Fruit fly (Drosophila melanogaster) whole organism, embryonic: ENCODE results near the gene CG3071.
A peak's percentile ranks its signal among the peaks of the same experiment; 100 is the strongest.

ENCODE experiments used
- Aef1 ChIP-seq: fragments of 200-800 bp; sonication (Bioruptor generic); IDR thresholded peaks from 3 replicates; pipeline ENCODE4 v1.3.6; 2022; ENCODE audit warnings: missing biosample characterization, missing genetic modification characterization
- Bdp1 ChIP-seq: fragments of 200-800 bp; sonication (Bioruptor generic); optimal IDR thresholded peaks from 3 replicates; lab custom pipeline; 2016; ENCODE audit warnings: missing biosample characterization, missing genetic modification characterization
- CG10979 ChIP-seq: fragments of 200-800 bp; sonication (Bioruptor generic); optimal IDR thresholded peaks from 2 replicates; lab custom pipeline; 2018; ENCODE audit warnings: missing biosample characterization, mild to moderate bottlenecking, missing genetic modification characterization, moderate library complexity
- CG11696 ChIP-seq: fragments of 200-800 bp; sonication (Bioruptor generic); IDR thresholded peaks from 2 replicates; pipeline ENCODE4 v1.3.6; 2022; ENCODE audit warnings: missing biosample characterization, missing genetic modification characterization
- CG12071 ChIP-seq: fragments of 200-800 bp; sonication (Bioruptor generic); optimal IDR thresholded peaks from 3 replicates; lab custom pipeline; 2018; ENCODE audit warnings: missing biosample characterization, mild to moderate bottlenecking, missing genetic modification characterization
- CG12104 ChIP-seq: fragments of 200-800 bp; sonication (Bioruptor generic); optimal IDR thresholded peaks from 3 replicates; lab custom pipeline; 2016; ENCODE audit warnings: missing biosample characterization, missing genetic modification characterization
- CG13894 ChIP-seq: fragments of 200-800 bp; sonication (Bioruptor generic); optimal IDR thresholded peaks from 3 replicates; lab custom pipeline; 2018; ENCODE audit warnings: missing biosample characterization, mild to moderate bottlenecking, missing genetic modification characterization, moderate library complexity
- CG14050 ChIP-seq: fragments of 200-800 bp; sonication (Bioruptor generic); IDR thresholded peaks from 3 replicates; pipeline ENCODE4 v1.3.6; 2022; ENCODE audit warnings: missing biosample characterization, missing genetic modification characterization
- CG15073 ChIP-seq: fragments of 200-800 bp; sonication (Bioruptor generic); optimal IDR thresholded peaks from 2 replicates; lab custom pipeline; 2016; ENCODE audit warnings: missing biosample characterization, missing genetic modification characterization
- CG1603 ChIP-seq: fragments of 200-800 bp; sonication (Bioruptor generic); optimal IDR thresholded peaks from 2 replicates; lab custom pipeline; 2019; ENCODE audit warnings: missing biosample characterization, mild to moderate bottlenecking, missing genetic modification characterization, moderate library complexity
- CG17612 ChIP-seq: fragments of 200-800 bp; sonication (Bioruptor generic); IDR thresholded peaks from 2 replicates; pipeline ENCODE4 v1.3.6; 2022; ENCODE audit warnings: missing biosample characterization, missing genetic modification characterization
- CG17829 ChIP-seq: fragments of 200-800 bp; optimal IDR thresholded peaks from 2 replicates; lab custom pipeline; 2019; ENCODE audit warnings: missing biosample characterization, mild to moderate bottlenecking, missing genetic modification characterization, moderate library complexity
- CG30403 ChIP-seq: fragments of 200-800 bp; sonication (Bioruptor generic); optimal IDR thresholded peaks from 3 replicates; lab custom pipeline; 2016; ENCODE audit warnings: missing biosample characterization, missing genetic modification characterization
- CG34224 ChIP-seq: fragments of 200-800 bp; sonication (Bioruptor generic); IDR thresholded peaks from 3 replicates; pipeline ENCODE4 v1.3.6; 2022; ENCODE audit warnings: missing biosample characterization, missing genetic modification characterization; ENCODE audit not compliant: partially characterized antibody
- CG34422 ChIP-seq: fragments of 200-800 bp; sonication (Bioruptor generic); IDR thresholded peaks from 3 replicates; pipeline ENCODE4 v1.3.6; 2022; ENCODE audit warnings: missing biosample characterization, missing genetic modification characterization
- CG8388 ChIP-seq: fragments of 200-800 bp; sonication (Bioruptor generic); optimal IDR thresholded peaks from 2 replicates; lab custom pipeline; 2019; ENCODE audit warnings: missing biosample characterization, mild to moderate bottlenecking, missing genetic modification characterization, moderate library complexity
- CG9932 ChIP-seq: fragments of 200-800 bp; sonication (Bioruptor generic); IDR thresholded peaks from 2 replicates; pipeline ENCODE4 v1.3.6; 2022; ENCODE audit warnings: missing biosample characterization, missing genetic modification characterization
- Dip3 ChIP-seq: fragments of 200-800 bp; sonication (Bioruptor generic); optimal IDR thresholded peaks from 3 replicates; lab custom pipeline; 2016; ENCODE audit warnings: missing biosample characterization, missing genetic modification characterization
- Doc2 ChIP-seq: fragments of 200-800 bp; sonication (Bioruptor generic); IDR thresholded peaks from 2 replicates; pipeline ENCODE4 v1.3.6; 2022; ENCODE audit warnings: missing biosample characterization, missing genetic modification characterization
- Hr51 ChIP-seq, 2 experiments: fragments of 200-800 bp; sonication (Bioruptor generic); optimal IDR thresholded peaks; 2 replicates in 1 of 2; 3 replicates in 1 of 2; lab custom pipeline; 2016 to 2018; ENCODE audit warnings: missing biosample characterization in 2 of 2, missing genetic modification characterization in 2 of 2, mild to moderate bottlenecking in 1 of 2, moderate library complexity in 1 of 2
- Lhr ChIP-seq: fragments of 200-800 bp; sonication (Bioruptor generic); optimal IDR thresholded peaks from 3 replicates; lab custom pipeline; 2017; ENCODE audit warnings: mild to moderate bottlenecking, missing biosample characterization, missing genetic modification reagents, missing genetic modification characterization
- Mes4 ChIP-seq: fragments of 200-800 bp; sonication (Bioruptor generic); optimal IDR thresholded peaks from 2 replicates; lab custom pipeline; 2016; ENCODE audit warnings: missing biosample characterization, missing genetic modification characterization
- Nf-YA ChIP-seq: fragments of 200-800 bp; sonication (Bioruptor generic); IDR thresholded peaks from 2 replicates; pipeline ENCODE4 v1.3.6; 2022; ENCODE audit warnings: missing biosample characterization, missing genetic modification characterization
- PHDP ChIP-seq: fragments of 200-800 bp; sonication (Bioruptor generic); optimal IDR thresholded peaks from 3 replicates; lab custom pipeline; 2018; ENCODE audit warnings: missing biosample characterization, mild to moderate bottlenecking, missing genetic modification characterization, moderate library complexity
- al ChIP-seq: fragments of 200-800 bp; sonication (Bioruptor generic); IDR thresholded peaks from 2 replicates; pipeline ENCODE4 v1.3.6; 2022; ENCODE audit warnings: missing biosample characterization, missing genetic modification characterization
- ase ChIP-seq: fragments of 200-800 bp; sonication (Bioruptor generic); IDR thresholded peaks from 3 replicates; pipeline ENCODE4 v1.3.6; 2022; ENCODE audit warnings: missing biosample characterization, missing genetic modification characterization
- ato ChIP-seq: fragments of 200-800 bp; sonication (Bioruptor generic); IDR thresholded peaks from 2 replicates; pipeline ENCODE4 v1.3.6; 2022; ENCODE audit warnings: missing biosample characterization, missing genetic modification characterization; ENCODE audit not compliant: partially characterized antibody
- chif ChIP-seq, 2 experiments: fragments of 200-800 bp; sonication (Bioruptor generic); optimal IDR thresholded peaks; 3 replicates each; lab custom pipeline; 2016; ENCODE audit warnings: missing biosample characterization in 2 of 2, missing genetic modification characterization in 2 of 2
- corto ChIP-seq: fragments of 200-800 bp; sonication (Bioruptor generic); optimal IDR thresholded peaks from 2 replicates; lab custom pipeline; 2016; ENCODE audit warnings: missing biosample characterization, mild to moderate bottlenecking, missing genetic modification characterization, moderate library complexity
- crc ChIP-seq: fragments of 200-800 bp; sonication (Bioruptor generic); optimal IDR thresholded peaks from 2 replicates; lab custom pipeline; 2016; ENCODE audit warnings: missing biosample characterization, missing genetic modification characterization
- ems ChIP-seq: fragments of 200-800 bp; sonication (Bioruptor generic); optimal IDR thresholded peaks from 3 replicates; lab custom pipeline; 2016; ENCODE audit warnings: missing biosample characterization, missing genetic modification characterization
- exex ChIP-seq: fragments of 200-800 bp; sonication (Bioruptor generic); optimal IDR thresholded peaks from 4 replicates; lab custom pipeline; 2018; ENCODE audit warnings: missing biosample characterization, mild to moderate bottlenecking, missing genetic modification characterization, moderate library complexity
- fd102C ChIP-seq: fragments of 200-800 bp; sonication (Bioruptor generic); optimal IDR thresholded peaks from 2 replicates; lab custom pipeline; 2018; ENCODE audit warnings: missing biosample characterization, mild to moderate bottlenecking, missing genetic modification characterization, moderate library complexity
- gcm ChIP-seq: fragments of 200-800 bp; sonication (Bioruptor generic); optimal IDR thresholded peaks from 2 replicates; lab custom pipeline; 2019; ENCODE audit warnings: missing biosample characterization, mild to moderate bottlenecking, missing genetic modification characterization, moderate library complexity
- grau ChIP-seq: fragments of 200-800 bp; optimal IDR thresholded peaks from 3 replicates; lab custom pipeline; 2019; ENCODE audit warnings: missing biosample characterization, mild to moderate bottlenecking, missing genetic modification characterization, moderate library complexity
- grn ChIP-seq: fragments of 200-800 bp; sonication (Bioruptor generic); optimal IDR thresholded peaks from 3 replicates; lab custom pipeline; 2017; ENCODE audit warnings: missing biosample characterization, missing genetic modification characterization
- her ChIP-seq: fragments of 200-800 bp; sonication (Bioruptor generic); optimal IDR thresholded peaks from 2 replicates; lab custom pipeline; 2016; ENCODE audit warnings: missing biosample characterization, missing genetic modification characterization
- klu ChIP-seq: fragments of 200-800 bp; sonication (Bioruptor generic); IDR thresholded peaks from 2 replicates; pipeline ENCODE4 v1.3.6; 2022; ENCODE audit warnings: missing biosample characterization, missing genetic modification characterization
- lab ChIP-seq: fragments of 200-800 bp; sonication (Bioruptor generic); optimal IDR thresholded peaks from 3 replicates; lab custom pipeline; 2017; ENCODE audit warnings: missing biosample characterization, missing genetic modification characterization, mild to moderate bottlenecking, moderate library complexity, missing genetic modification reagents
- mld ChIP-seq: fragments of 200-800 bp; sonication (Bioruptor generic); IDR thresholded peaks from 3 replicates; pipeline ENCODE4 v1.3.6; 2022; ENCODE audit warnings: missing biosample characterization, missing genetic modification characterization; ENCODE audit not compliant: partially characterized antibody
- nerfin-2 ChIP-seq: fragments of 200-800 bp; sonication (Bioruptor generic); IDR thresholded peaks from 2 replicates; pipeline ENCODE4 v1.3.6; 2022; ENCODE audit warnings: missing biosample characterization, missing genetic modification characterization; ENCODE audit not compliant: partially characterized antibody
- org-1 ChIP-seq: fragments of 200-800 bp; sonication (Bioruptor generic); optimal IDR thresholded peaks from 2 replicates; lab custom pipeline; 2017; ENCODE audit warnings: missing biosample characterization, missing genetic modification characterization
- pan ChIP-seq, 4 experiments: fragments of >200 bp in 3 of 4; fragments of 200-800 bp in 1 of 4; sonication (Bioruptor generic) in 1 of 4; optimal IDR thresholded peaks in 3 of 4; IDR thresholded peaks in 1 of 4; 2 replicates each; pipeline versions ENCODE4 v1.3.6 to Lab custom; 2017 to 2022; ENCODE audit warnings: missing biosample characterization in 2 of 4, missing genetic modification characterization in 2 of 4, mixed read lengths in 1 of 4
- phol ChIP-seq: fragments of 200-800 bp; sonication (Bioruptor generic); optimal IDR thresholded peaks from 3 replicates; lab custom pipeline; 2018; ENCODE audit warnings: missing biosample characterization, mild to moderate bottlenecking, missing genetic modification characterization, moderate library complexity
- rib ChIP-seq: fragments of 200-800 bp; sonication (Bioruptor generic); IDR thresholded peaks from 2 replicates; pipeline ENCODE4 v1.3.6; 2022; ENCODE audit warnings: missing biosample characterization, missing genetic modification characterization
- sens-2 ChIP-seq: fragments of 200-800 bp; sonication (Bioruptor generic); IDR thresholded peaks from 2 replicates; pipeline ENCODE4 v1.3.6; 2022; ENCODE audit warnings: missing biosample characterization, missing genetic modification characterization
- tll ChIP-seq, 2 experiments: fragments of 200-800 bp in 1 of 2; fragments of >200 bp in 1 of 2; sonication (Bioruptor generic) in 1 of 2; optimal IDR thresholded peaks; 2 replicates each; lab custom pipeline; 2017 to 2019; ENCODE audit warnings: missing biosample characterization in 2 of 2, missing genetic modification characterization in 2 of 2, mild to moderate bottlenecking in 1 of 2, moderate library complexity in 1 of 2
- twi ChIP-seq: fragments of 200-800 bp; optimal IDR thresholded peaks from 2 replicates; lab custom pipeline; 2019; ENCODE audit warnings: missing biosample characterization, mild to moderate bottlenecking, missing genetic modification characterization, moderate library complexity

CG3071 gene

DNA sequence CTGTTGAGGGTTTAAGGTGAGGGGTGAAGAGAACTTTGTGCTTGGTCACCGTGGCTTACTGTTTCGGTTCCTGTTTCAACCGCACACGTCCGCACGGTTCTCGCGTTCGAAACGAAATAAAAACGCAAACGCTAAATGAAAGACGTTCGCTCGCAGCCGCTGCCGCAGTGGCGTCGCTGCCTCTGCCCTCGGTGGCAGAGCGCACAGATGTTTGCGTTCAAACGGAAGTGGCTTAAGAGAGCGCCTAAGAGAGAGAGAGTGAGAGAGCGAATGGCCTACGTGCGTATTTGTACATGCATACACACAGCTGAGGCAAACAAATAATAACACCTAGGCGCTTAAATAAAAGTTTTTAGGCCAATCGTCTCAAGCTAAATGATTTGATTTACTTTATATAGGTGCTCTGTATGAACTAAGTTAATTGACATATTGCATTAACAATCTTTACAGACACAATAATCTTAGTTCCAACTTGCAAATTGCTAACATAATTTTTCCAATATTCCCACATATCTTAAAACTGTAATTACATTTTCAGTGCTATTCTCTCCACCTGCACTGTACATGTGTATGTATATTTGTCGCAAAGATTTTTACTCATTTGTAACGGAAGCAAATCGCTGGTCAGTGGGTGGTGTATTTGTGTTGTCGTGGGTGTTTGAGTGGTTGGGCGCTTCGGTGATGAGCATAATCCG, 30.8 kb downstream of the CG3071 start, which contains the start of gene CG2865 (continued):
- TF ChIP-seq Dip3 (peak; percentile 89), pan (optimal IDR thresholded peaks at IDR 0.05; lab: Kevin White, UChicago) (no peak), pan (GFP tag; optimal IDR thresholded peaks at IDR 0.05 in 1 of 2, IDR thresholded peaks at IDR 0.05 in 1 of 2) (peak in 1 of 2 experiments; percentile 88), CG15073 (GFP tag; lab: Kevin White, UChicago) (peak; percentile 49), CG17612 (GFP tag; lab: Robert Waterston, UW) (no peak), CG11696 (GFP tag; lab: Robert Waterston, UW) (peak; percentile 99), Mes4 (GFP tag; lab: Kevin White, UChicago) (peak; percentile 84), CG10979 (tag; lab: Kevin White, UChicago) (peak; percentile 94), Doc2 (GFP tag; lab: Robert Waterston, UW) (no peak), ems (GFP tag; lab: Kevin White, UChicago) (peak; percentile 77), CG14050 (GFP tag; lab: Robert Waterston, UW) (peak; percentile 78), CG34224 (GFP tag; lab: Robert Waterston, UW) (no peak; the same call in 2 of the 3 replicates), CG1603 (peak; percentile 88), lab (GFP tag; lab: Kevin White, UChicago) (peak; percentile 97), nerfin-2 (GFP tag; lab: Robert Waterston, UW) (peak; percentile 38; the same call in 1 of the 2 replicates), mld (GFP tag; lab: Robert Waterston, UW) (no peak), her (GFP tag; lab: Kevin White, UChicago) (peak; percentile 89), sens-2 (GFP tag; lab: Robert Waterston, UW) (peak; percentile 60), phol (tag; lab: Kevin White, UChicago) (peak; percentile 92), Hr51 (GFP tag; optimal IDR thresholded peaks at IDR 0.05; lab: Kevin White, UChicago) (peak; percentile 84 to 97), twi (tag; lab: Kevin White, UChicago) (peak; percentile 91), tll (GFP tag; optimal IDR thresholded peaks at IDR 0.05; lab: Kevin White, UChicago) (peak in 1 of 2 experiments; percentile 62), grn (GFP tag; lab: Kevin White, UChicago) (peak; percentile 66), Bdp1 (GFP tag; lab: Kevin White, UChicago) (peak; percentile 78), CG13894 (tag; lab: Kevin White, UChicago) (peak; percentile 96), ase (GFP tag; lab: Robert Waterston, UW) (peak; percentile 79), fd102C (GFP tag; lab: Kevin White, UChicago) (peak; percentile 57), Lhr (GFP tag; lab: Kevin White, UChicago) (peak; percentile 79), crc (GFP tag; lab: Kevin White, UChicago) (peak; percentile 88), ato (GFP tag; lab: Robert Waterston, UW) (no peak), corto (GFP tag; lab: Kevin White, UChicago) (peak; percentile 84), CG34422 (peak; percentile 77; the same call in 2 of the 3 replicates), CG12071 (GFP tag; lab: Kevin White, UChicago) (peak; percentile 92), gcm (GFP tag; lab: Kevin White, UChicago) (peak; percentile 96), chif (GFP tag; optimal IDR thresholded peaks at IDR 0.05; lab: Kevin White, UChicago) (peak; percentile 86 to 92), Nf-YA (GFP tag; lab: Robert Waterston, UW) (peak; percentile 65; the same call in 1 of the 2 replicates), Aef1 (peak; percentile 68), CG12104 (GFP tag; lab: Kevin White, UChicago) (peak; percentile 94), PHDP (peak; percentile 97), rib (GFP tag; lab: Robert Waterston, UW) (peak; percentile 73), grau (tag; lab: Kevin White, UChicago) (peak; percentile 96), klu (GFP tag; lab: Robert Waterston, UW) (peak; percentile 85), CG9932 (GFP tag; lab: Robert Waterston, UW) (peak; percentile 86), org-1 (GFP tag; lab: Kevin White, UChicago) (peak; percentile 95), al (GFP tag; lab: Robert Waterston, UW) (peak; percentile 84), CG8388 (GFP tag; lab: Kevin White, UChicago) (peak; percentile 91), CG30403 (GFP tag; lab: Kevin White, UChicago) (peak; percentile 94), exex (tag; lab: Kevin White, UChicago) (peak; percentile 88), CG17829 (tag; lab: Kevin White, UChicago) (peak; percentile 95)
